Worm (Caenorhabditis elegans) whole organism, young adult: ENCODE data around the gene C27H6.9.

Source experiments
- F10E7.11 ChIP-seq: sonication (generic microtip); optimal IDR thresholded peaks from 2 replicates; lab custom pipeline; 2017; ENCODE audit warnings: mild to moderate bottlenecking, missing genetic modification characterization, moderate library complexity, missing compliant biosample characterization
- Y56A3A.18 ChIP-seq: fragments of 200-800 bp; sonication (Bioruptor generic); IDR thresholded peaks from 2 replicates; pipeline ENCODE4 v1.3.6; 2022; ENCODE audit warnings: missing genetic modification reagents, missing genetic modification characterization, missing compliant biosample characterization
- ceh-100 ChIP-seq: fragments of 200-800 bp; sonication (Bioruptor generic); IDR thresholded peaks from 2 replicates; pipeline ENCODE4 v1.3.6; 2022; ENCODE audit warnings: missing genetic modification reagents, missing genetic modification characterization, missing compliant biosample characterization
- dpff-1 ChIP-seq: sonication (generic microtip); optimal IDR thresholded peaks from 2 replicates; lab custom pipeline; 2017; ENCODE audit warnings: mild to moderate bottlenecking, missing genetic modification characterization, missing compliant biosample characterization
- mxl-1 ChIP-seq: sonication (generic microtip); optimal IDR thresholded peaks from 2 replicates; lab custom pipeline; 2016; ENCODE audit warnings: missing genetic modification characterization, missing compliant biosample characterization
- pha-4 ChIP-seq: fragments of 150-350 bp; sonication (generic microtip); optimal IDR thresholded peaks from 2 replicates; lab custom pipeline; 2014; ENCODE audit warnings: missing biosample characterization, missing genetic modification reagents, missing genetic modification characterization
- ztf-25 ChIP-seq: fragments of 200-800 bp; sonication (Bioruptor generic); IDR thresholded peaks from 2 replicates; pipeline ENCODE4 v1.3.6; 2022; ENCODE audit warnings: missing genetic modification reagents, missing genetic modification characterization, missing compliant biosample characterization

ce11 chrV:9950861-9951260 is 31.8 kb upstream of the C27H6.9 start, which contains the start of gene ttr-46:
- TF ChIP-seq ceh-100 (GFP tag; lab: Robert Waterston, UW) (no peak), Y56A3A.18 (no peak), dpff-1 (tag; lab: Kevin White, UChicago) (no peak), F10E7.11 (no peak), mxl-1 (tag; lab: Kevin White, UChicago) (no peak), pha-4 (tag; lab: Kevin White, UChicago) (no peak), ztf-25 (GFP tag; lab: Robert Waterston, UW) (no peak)
